Fruit fly (Drosophila melanogaster) whole organism, embryonic: ENCODE data around the gene Zaf1.

Experiments
- Atf-2 ChIP-seq: fragments of 200-800 bp; sonication (Bioruptor generic); optimal IDR thresholded peaks from 2 replicates; lab custom pipeline; 2016; ENCODE audit warnings: missing biosample characterization, missing genetic modification characterization
- CG10431 ChIP-seq: fragments of 200-800 bp; sonication (Bioruptor generic); optimal IDR thresholded peaks from 3 replicates; lab custom pipeline; 2018; ENCODE audit warnings: missing biosample characterization, mild to moderate bottlenecking, missing genetic modification characterization
- CG10979 ChIP-seq: fragments of 200-800 bp; sonication (Bioruptor generic); optimal IDR thresholded peaks from 2 replicates; lab custom pipeline; 2018; ENCODE audit warnings: missing biosample characterization, mild to moderate bottlenecking, missing genetic modification characterization, moderate library complexity
- CG11504 ChIP-seq: fragments of 200-800 bp; sonication (Bioruptor generic); optimal IDR thresholded peaks from 3 replicates; lab custom pipeline; 2019; ENCODE audit warnings: missing biosample characterization, mild to moderate bottlenecking, missing genetic modification characterization, moderate library complexity
- CG12769 ChIP-seq: fragments of 200-800 bp; sonication (Bioruptor generic); optimal IDR thresholded peaks from 2 replicates; lab custom pipeline; 2019; ENCODE audit warnings: missing biosample characterization, mild to moderate bottlenecking, missing genetic modification characterization, moderate library complexity
- CG15269 ChIP-seq: fragments of 200-800 bp; sonication (Bioruptor generic); optimal IDR thresholded peaks from 2 replicates; lab custom pipeline; 2018; ENCODE audit warnings: missing biosample characterization, mild to moderate bottlenecking, missing genetic modification characterization, moderate library complexity
- CG15479 ChIP-seq: fragments of 200-800 bp; sonication (Bioruptor generic); optimal IDR thresholded peaks from 3 replicates; lab custom pipeline; 2019; ENCODE audit warnings: missing biosample characterization, mild to moderate bottlenecking, missing genetic modification characterization, moderate library complexity
- CG17568 ChIP-seq: fragments of 200-800 bp; sonication (Bioruptor generic); optimal IDR thresholded peaks from 2 replicates; lab custom pipeline; 2018; ENCODE audit warnings: missing biosample characterization, mild to moderate bottlenecking, missing genetic modification characterization, moderate library complexity
- CG17912 ChIP-seq: fragments of 200-800 bp; sonication (Bioruptor generic); optimal IDR thresholded peaks from 2 replicates; lab custom pipeline; 2018; ENCODE audit warnings: missing biosample characterization, mild to moderate bottlenecking, missing genetic modification characterization
- CG18599 ChIP-seq: fragments of 200-800 bp; sonication (Bioruptor generic); optimal IDR thresholded peaks from 3 replicates; lab custom pipeline; 2017; ENCODE audit warnings: missing biosample characterization, missing genetic modification characterization, mild to moderate bottlenecking, moderate library complexity, missing genetic modification reagents
- CG2116 ChIP-seq: fragments of 200-800 bp; sonication (Bioruptor generic); optimal IDR thresholded peaks from 3 replicates; lab custom pipeline; 2018; ENCODE audit warnings: missing biosample characterization, mild to moderate bottlenecking, missing genetic modification characterization
- CG30403 ChIP-seq: fragments of 200-800 bp; sonication (Bioruptor generic); optimal IDR thresholded peaks from 3 replicates; lab custom pipeline; 2016; ENCODE audit warnings: missing biosample characterization, missing genetic modification characterization
- CG34376 ChIP-seq: fragments of 200-800 bp; sonication (Bioruptor generic); optimal IDR thresholded peaks from 2 replicates; lab custom pipeline; 2018; ENCODE audit warnings: missing biosample characterization, mild to moderate bottlenecking, missing genetic modification characterization
- CG4820 ChIP-seq: fragments of 200-800 bp; sonication (Bioruptor generic); optimal IDR thresholded peaks from 3 replicates; lab custom pipeline; 2016; ENCODE audit warnings: missing biosample characterization, missing genetic modification characterization
- CG7271 ChIP-seq: fragments of 200-800 bp; sonication (Bioruptor generic); optimal IDR thresholded peaks from 2 replicates; lab custom pipeline; 2018; ENCODE audit warnings: missing biosample characterization, mild to moderate bottlenecking, missing genetic modification characterization, moderate library complexity
- CG8359 ChIP-seq: fragments of 200-800 bp; sonication (Bioruptor generic); optimal IDR thresholded peaks from 2 replicates; lab custom pipeline; 2017; ENCODE audit warnings: missing biosample characterization, mild to moderate bottlenecking, missing genetic modification characterization, borderline replicate concordance
- D ChIP-seq, 2 experiments: fragments of 200-800 bp in 1 of 2; fragments of >200 bp in 1 of 2; sonication (Bioruptor generic) in 1 of 2; optimal IDR thresholded peaks; 2 replicates in 1 of 2; 3 replicates in 1 of 2; lab custom pipeline; 2017; ENCODE audit warnings: mild to moderate bottlenecking in 1 of 2, missing biosample characterization in 1 of 2, missing genetic modification characterization in 1 of 2, missing genetic modification reagents in 1 of 2
- Dbx ChIP-seq: fragments of 200-800 bp; sonication (Bioruptor generic); IDR thresholded peaks from 3 replicates; pipeline ENCODE4 v1.3.6; 2022; ENCODE audit warnings: missing biosample characterization, missing genetic modification characterization
- Dref ChIP-seq: fragments of 200-800 bp; sonication (Bioruptor generic); IDR thresholded peaks from 2 replicates; pipeline ENCODE4 v1.3.6; 2022; ENCODE audit warnings: missing biosample characterization, missing genetic modification characterization
- Ets65A ChIP-seq: fragments of 200-800 bp; sonication (Bioruptor generic); peaks from one replicate; lab custom pipeline; 2016; ENCODE audit warnings: missing biosample characterization, missing genetic modification characterization
- Ets97D ChIP-seq: fragments of 200-800 bp; sonication (Bioruptor generic); optimal IDR thresholded peaks from 3 replicates; lab custom pipeline; 2016; ENCODE audit warnings: missing biosample characterization, missing genetic modification characterization
- GATAe ChIP-seq: fragments of 200-800 bp; sonication (Bioruptor generic); conservative IDR thresholded peaks from 2 replicates; pipeline ENCODE4 v1.3.6; 2022; ENCODE audit warnings: missing biosample characterization, missing genetic modification characterization
- Gug ChIP-seq: fragments of 200-800 bp; sonication (Bioruptor generic); IDR thresholded peaks from 4 replicates; pipeline ENCODE4 v1.3.6; 2022; ENCODE audit warnings: missing biosample characterization, missing genetic modification characterization
- H15 ChIP-seq: fragments of 200-800 bp; sonication (Bioruptor generic); IDR thresholded peaks from 3 replicates; pipeline ENCODE4 v1.3.6; 2022; ENCODE audit warnings: missing biosample characterization, missing genetic modification characterization
- HHEX ChIP-seq: fragments of 200-800 bp; sonication (Bioruptor generic); optimal IDR thresholded peaks from 3 replicates; lab custom pipeline; 2017; ENCODE audit warnings: missing biosample characterization, mild to moderate bottlenecking, missing genetic modification characterization, missing genetic modification reagents
- HLH54F ChIP-seq: fragments of 200-800 bp; sonication (Bioruptor generic); optimal IDR thresholded peaks from 3 replicates; lab custom pipeline; 2016; ENCODE audit warnings: missing biosample characterization, missing genetic modification characterization
- Kr ChIP-seq: fragments of 200-800 bp; sonication (Bioruptor generic); optimal IDR thresholded peaks from 2 replicates; lab custom pipeline; 2017; ENCODE audit warnings: missing biosample characterization, mild to moderate bottlenecking, missing genetic modification characterization
- Six4 ChIP-seq: fragments of 200-800 bp; sonication (Bioruptor generic); optimal IDR thresholded peaks from 2 replicates; lab custom pipeline; 2016; ENCODE audit warnings: missing biosample characterization, missing genetic modification characterization
- Stat92E ChIP-seq, 3 experiments: fragments of >200 bp in 2 of 3; fragments of 200-800 bp in 1 of 3; sonication (Bioruptor generic) in 1 of 3; optimal IDR thresholded peaks; 2 replicates each; lab custom pipeline; 2017 to 2019; ENCODE audit warnings: missing biosample characterization in 3 of 3, missing genetic modification characterization in 3 of 3, mild to moderate bottlenecking in 1 of 3, moderate library complexity in 1 of 3
- cato ChIP-seq: fragments of 200-800 bp; sonication (Bioruptor generic); optimal IDR thresholded peaks from 2 replicates; lab custom pipeline; 2016; ENCODE audit warnings: missing biosample characterization, missing genetic modification characterization, borderline replicate concordance
- chif ChIP-seq, 2 experiments: fragments of 200-800 bp; sonication (Bioruptor generic); optimal IDR thresholded peaks; 3 replicates each; lab custom pipeline; 2016; ENCODE audit warnings: missing biosample characterization in 2 of 2, missing genetic modification characterization in 2 of 2
- chinmo ChIP-seq: fragments of 200-800 bp; sonication (Bioruptor generic); IDR thresholded peaks from 4 replicates; pipeline ENCODE4 v1.3.6; 2022; ENCODE audit warnings: missing biosample characterization, missing genetic modification characterization; ENCODE audit not compliant: partially characterized antibody
- chm ChIP-seq: fragments of 200-800 bp; sonication (Bioruptor generic); IDR thresholded peaks from 2 replicates; pipeline ENCODE4 v1.3.6; 2022; ENCODE audit warnings: missing biosample characterization, missing genetic modification characterization
- ci ChIP-seq: fragments of 200-800 bp; sonication (Bioruptor generic); IDR thresholded peaks from 3 replicates; pipeline ENCODE4 v1.3.6; 2022; ENCODE audit warnings: missing biosample characterization, missing genetic modification characterization
- crc ChIP-seq: fragments of 200-800 bp; sonication (Bioruptor generic); optimal IDR thresholded peaks from 2 replicates; lab custom pipeline; 2016; ENCODE audit warnings: missing biosample characterization, missing genetic modification characterization
- en ChIP-seq: fragments of 200-800 bp; sonication (Bioruptor generic); optimal IDR thresholded peaks from 2 replicates; lab custom pipeline; 2016; ENCODE audit warnings: missing biosample characterization, missing genetic modification characterization
- exex ChIP-seq: fragments of 200-800 bp; sonication (Bioruptor generic); optimal IDR thresholded peaks from 4 replicates; lab custom pipeline; 2018; ENCODE audit warnings: missing biosample characterization, mild to moderate bottlenecking, missing genetic modification characterization, moderate library complexity
- fd96Cb ChIP-seq: fragments of 200-800 bp; sonication (Bioruptor generic); optimal IDR thresholded peaks from 2 replicates; lab custom pipeline; 2018; ENCODE audit warnings: missing biosample characterization, mild to moderate bottlenecking, missing genetic modification characterization, moderate library complexity
- h ChIP-seq: fragments of >200 bp; optimal IDR thresholded peaks from 2 replicates; lab custom pipeline; 2017
- jumu ChIP-seq: fragments of 200-800 bp; sonication (Bioruptor generic); optimal IDR thresholded peaks from 3 replicates; lab custom pipeline; 2016; ENCODE audit warnings: missing biosample characterization, missing genetic modification characterization
- mirr ChIP-seq: fragments of 200-800 bp; sonication (Bioruptor generic); optimal IDR thresholded peaks from 3 replicates; lab custom pipeline; 2018; ENCODE audit warnings: missing biosample characterization, mild to moderate bottlenecking, missing genetic modification characterization
- otp ChIP-seq: fragments of 200-800 bp; sonication (Bioruptor generic); IDR thresholded peaks from 3 replicates; pipeline ENCODE4, ENCODE4 v1.3.6; 2022; ENCODE audit warnings: missing biosample characterization, missing genetic modification characterization
- pan ChIP-seq, 4 experiments: fragments of >200 bp in 3 of 4; fragments of 200-800 bp in 1 of 4; sonication (Bioruptor generic) in 1 of 4; optimal IDR thresholded peaks in 3 of 4; IDR thresholded peaks in 1 of 4; 2 replicates each; pipeline versions ENCODE4 v1.3.6 to Lab custom; 2017 to 2022; ENCODE audit warnings: missing biosample characterization in 2 of 4, missing genetic modification characterization in 2 of 4, mixed read lengths in 1 of 4
- ranshi ChIP-seq: fragments of 200-800 bp; sonication (Bioruptor generic); IDR thresholded peaks from 2 replicates; pipeline ENCODE4 v1.3.6; 2022; ENCODE audit warnings: missing biosample characterization, missing genetic modification characterization
- repo ChIP-seq: fragments of 200-800 bp; sonication (Bioruptor generic); optimal IDR thresholded peaks from 2 replicates; lab custom pipeline; 2016; ENCODE audit warnings: missing biosample characterization, missing genetic modification characterization
- ssp ChIP-seq: fragments of 200-800 bp; sonication (Bioruptor generic); IDR thresholded peaks from 2 replicates; pipeline ENCODE4 v1.3.6; 2022; ENCODE audit warnings: missing biosample characterization, missing genetic modification characterization
- sug ChIP-seq: fragments of 200-800 bp; optimal IDR thresholded peaks from 2 replicates; lab custom pipeline; 2019; ENCODE audit warnings: missing biosample characterization, mild to moderate bottlenecking, missing genetic modification characterization, moderate library complexity
- ttk ChIP-seq: fragments of 200-800 bp; sonication (Bioruptor generic); IDR thresholded peaks from 2 replicates; pipeline ENCODE4 v2.1.2; 2022; ENCODE audit warnings: missing biosample characterization, missing genetic modification characterization

Zaf1 gene

DNA sequence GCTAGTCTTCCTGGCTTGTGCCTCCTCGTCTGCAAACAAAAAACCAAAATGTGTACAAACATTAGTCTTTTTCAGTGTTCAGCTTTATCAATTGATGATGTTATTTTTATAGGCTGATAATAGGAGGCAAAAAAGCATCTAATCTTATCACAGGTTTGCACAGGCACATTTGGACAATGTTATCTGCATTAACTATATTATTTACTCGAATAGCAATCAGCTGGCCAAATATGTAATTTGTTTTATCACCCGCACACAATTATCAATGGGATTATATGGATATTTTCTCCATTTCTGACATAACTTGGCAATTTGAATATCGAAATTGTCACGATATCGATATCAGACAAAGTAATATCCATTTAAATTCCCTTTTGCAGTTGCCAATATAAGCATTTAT is 12.1 kb upstream of the Zaf1 start:
- TF ChIP-seq HHEX (GFP tag; lab: Kevin White, UChicago) (peak; percentile 12), CG34376 (GFP tag; lab: Kevin White, UChicago) (peak; percentile 66), GATAe (peak; percentile 35; the same call in 1 of the 2 replicates), sug (tag; lab: Kevin White, UChicago) (peak; percentile 7), h (no peak), Stat92E (GFP tag; optimal IDR thresholded peaks at IDR 0.05; lab: Kevin White, UChicago) (no peak), repo (GFP tag; lab: Kevin White, UChicago) (no peak), CG7271 (tag; lab: Kevin White, UChicago) (no peak), CG15269 (tag; lab: Kevin White, UChicago) (no peak), exex (tag; lab: Kevin White, UChicago) (peak; percentile 94), Gug (GFP tag; lab: Robert Waterston, UW) (no peak)

dm6 chr3R:11628416-11629041 is 3.1 kb upstream of the Zaf1 start, which contains the start of gene CG14712:
Gene CG14712, plus strand, starts transcription at chr3R:11628759.
- TF ChIP-seq ci (GFP tag; lab: Robert Waterston, UW) (no peak), CG11504 (tag; lab: Kevin White, UChicago) (no peak), Dref (GFP tag; lab: Robert Waterston, UW) (peak; percentile 90), HLH54F (GFP tag; lab: Kevin White, UChicago) (peak; percentile 5), chm (GFP tag; lab: Robert Waterston, UW) (no peak), jumu (GFP tag; lab: Kevin White, UChicago) (no peak), en (no peak), fd96Cb (tag; lab: Kevin White, UChicago) (no peak), Kr (GFP tag; lab: Kevin White, UChicago) (no peak), Ets97D (GFP tag; lab: Kevin White, UChicago) (peak; percentile 77), Atf-2 (no peak), chif (GFP tag; optimal IDR thresholded peaks at IDR 0.05; lab: Kevin White, UChicago) (no peak), H15 (GFP tag; lab: Robert Waterston, UW) (no peak), ttk (no peak), cato (no peak), CG17568 (no peak), CG10979 (no peak), CG4820 (GFP tag; lab: Kevin White, UChicago) (no peak), D (optimal IDR thresholded peaks at IDR 0.05; lab: Kevin White, UChicago) (no peak), D (GFP tag; optimal IDR thresholded peaks at IDR 0.05; lab: Kevin White, UChicago) (no peak), chinmo (GFP tag; lab: Robert Waterston, UW) (0 out of 4 replicates have a peak, but pooled peaks have one; percentile 66), repo (GFP tag; lab: Kevin White, UChicago) (no peak), Dbx (GFP tag; lab: Robert Waterston, UW) (no peak), ssp (GFP tag; lab: Robert Waterston, UW) (no peak), CG18599 (no peak), CG8359 (GFP tag; lab: Kevin White, UChicago) (no peak), CG2116 (GFP tag; lab: Kevin White, UChicago) (peak; percentile 100), pan (optimal IDR thresholded peaks at IDR 0.05; lab: Kevin White, UChicago) (no peak), pan (GFP tag; optimal IDR thresholded peaks at IDR 0.05 in 1 of 2, IDR thresholded peaks at IDR 0.05 in 1 of 2) (no peak), CG17912 (GFP tag; lab: Kevin White, UChicago) (no peak), crc (GFP tag; lab: Kevin White, UChicago) (no peak), CG15479 (GFP tag; lab: Kevin White, UChicago) (no peak), Ets65A (GFP tag; lab: Kevin White, UChicago) (no peak), otp (GFP tag; lab: Robert Waterston, UW) (no peak), CG30403 (no peak), CG12769 (tag; lab: Kevin White, UChicago) (no peak), mirr (GFP tag; lab: Kevin White, UChicago) (no peak), CG10431 (no peak), Six4 (GFP tag; lab: Kevin White, UChicago) (no peak), ranshi (no peak)
